Fruit fly (Drosophila melanogaster): ENCODE data around the gene CG14313.

CG14313 gene

DNA sequence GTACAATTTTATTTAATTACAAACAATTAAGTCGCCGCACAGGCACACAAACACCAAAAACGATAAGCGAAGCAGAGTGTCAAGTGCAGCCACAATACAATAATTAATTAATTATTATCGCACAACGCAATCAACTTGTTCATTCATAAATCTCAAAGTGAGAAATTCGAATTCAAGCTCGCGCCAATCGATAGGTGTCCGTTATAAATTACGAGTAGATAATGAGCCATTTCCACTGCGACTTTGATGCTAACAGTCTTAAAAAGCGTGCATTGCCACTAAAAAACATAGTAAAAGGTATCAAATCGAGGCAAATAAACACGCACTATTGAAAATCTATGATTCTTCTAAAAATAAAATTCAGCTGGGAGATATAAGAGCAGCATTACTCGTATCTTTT, 38.5 kb upstream of the CG14313 start (continued):
- TF ChIP-seq exex (tag; optimal IDR thresholded peaks at IDR 0.05) (peak; percentile 9), Dp (GFP tag; optimal IDR thresholded peaks at IDR 0.05) (peak; percentile 60), Dll (GFP tag; IDR thresholded peaks at IDR 0.05; ENCODE audit: partially characterized antibody) (0 out of 4 replicates have a peak, but pooled peaks have one; percentile 20), CG14441 (GFP tag; IDR thresholded peaks at IDR 0.05) (no peak), ind (GFP tag; optimal IDR thresholded peaks at IDR 0.05) (no peak), Abd-B (GFP tag; optimal IDR thresholded peaks at IDR 0.05) (no peak), CG2116 (GFP tag; optimal IDR thresholded peaks at IDR 0.05) (peak; percentile 10), H2.0 (GFP tag; IDR thresholded peaks at IDR 0.05) (no peak), row (GFP tag; IDR thresholded peaks at IDR 0.05) (peak; percentile 20; the same call in 1 of the 3 replicates), CG30020 (tag; optimal IDR thresholded peaks at IDR 0.05) (peak; percentile 21), stwl (tag; optimal IDR thresholded peaks at IDR 0.05) (peak; percentile 42), ci (GFP tag; IDR thresholded peaks at IDR 0.05) (no peak)

DNA sequence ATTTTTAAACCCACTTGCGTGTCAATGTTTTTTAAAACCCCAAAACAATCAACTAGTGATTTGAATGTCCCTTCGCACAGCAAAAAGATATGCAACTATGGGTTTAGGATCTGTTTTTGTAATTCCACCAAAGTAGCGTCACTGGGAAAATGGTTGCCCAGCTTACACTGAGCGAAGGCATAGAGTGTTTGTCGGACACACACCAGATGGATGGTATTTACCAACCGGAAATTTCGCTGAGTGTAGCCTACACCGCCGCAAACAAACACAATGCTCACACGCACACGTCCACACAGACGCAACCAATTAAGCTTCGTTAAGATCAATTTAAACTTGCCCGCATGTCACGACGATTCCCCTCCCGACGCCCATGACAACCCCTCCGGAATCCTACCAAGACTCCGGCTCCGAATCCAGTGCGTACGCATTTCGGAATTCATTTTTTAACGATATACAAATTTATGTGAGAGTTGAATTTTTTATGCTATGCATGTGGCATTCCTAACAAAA, 37.0 kb upstream of the CG14313 start:
- TF ChIP-seq otp (GFP tag; IDR thresholded peaks at IDR 0.05): 0 out of 3 replicates have a peak, but pooled peaks have one; percentile 51
- no peak for TF ChIP-seq CG16813 (GFP tag; IDR thresholded peaks at IDR 0.05; ENCODE audit: partially characterized antibody)
- peak; percentile 10; the same call in 1 of the 2 replicates for TF ChIP-seq chm (GFP tag; IDR thresholded peaks at IDR 0.05)
- no peak for TF ChIP-seq NC2β (GFP tag; optimal IDR thresholded peaks at IDR 0.05)
- TF ChIP-seq dysf (GFP tag; IDR thresholded peaks at IDR 0.05): 0 out of 3 replicates have a peak, but pooled peaks have one; percentile 34
- no peak for TF ChIP-seq wdn (GFP tag; IDR thresholded peaks at IDR 0.05)
- TF ChIP-seq Doc2 (GFP tag; IDR thresholded peaks at IDR 0.05): no peak
- TF ChIP-seq kah (GFP tag; optimal IDR thresholded peaks at IDR 0.05): no peak
- TF ChIP-seq ranshi (GFP tag; IDR thresholded peaks at IDR 0.05): 0 out of 2 replicates have a peak, but pooled peaks have one; percentile 21
- peak; percentile 19 for TF ChIP-seq CG10543 (GFP tag; optimal IDR thresholded peaks at IDR 0.05)
- no peak for TF ChIP-seq CG33557 (GFP tag; optimal IDR thresholded peaks at IDR 0.05)
- TF ChIP-seq Rfx (GFP tag; IDR thresholded peaks at IDR 0.05): peak; percentile 31; the same call in 1 of the 2 replicates
- TF ChIP-seq croc (GFP tag; conservative IDR thresholded peaks at IDR 0.05): no peak
- TF ChIP-seq ci (GFP tag; IDR thresholded peaks at IDR 0.05): peak; percentile 49; the same call in 1 of the 3 replicates
- TF ChIP-seq bowl (GFP tag; IDR thresholded peaks at IDR 0.05): 0 out of 2 replicates have a peak, but pooled peaks have one; percentile 20
- no peak for TF ChIP-seq B-H1 (GFP tag; IDR thresholded peaks at IDR 0.05)
- TF ChIP-seq Nf-YA (GFP tag; IDR thresholded peaks at IDR 0.05): 0 out of 2 replicates have a peak, but pooled peaks have one; percentile 23
- peak; percentile 48 for TF ChIP-seq zf30C (GFP tag; optimal IDR thresholded peaks at IDR 0.05)
- TF ChIP-seq CG6272 (GFP tag; IDR thresholded peaks at IDR 0.05): no peak
- no peak for TF ChIP-seq prd (optimal IDR thresholded peaks at IDR 0.05)
- TF ChIP-seq prd (GFP tag; IDR thresholded peaks at IDR 0.05): 0 out of 3 replicates have a peak, but pooled peaks have one; percentile 31
- TF ChIP-seq NfI (GFP tag; optimal IDR thresholded peaks at IDR 0.05): no peak
- TF ChIP-seq cad (GFP tag; optimal IDR thresholded peaks at IDR 0.05): no peak
- no peak for TF ChIP-seq Hsf (GFP tag; optimal IDR thresholded peaks at IDR 0.05)
- TF ChIP-seq Dip2 (GFP tag; IDR thresholded peaks at IDR 0.05): no peak
- 0 out of 2 replicates have a peak, but pooled peaks have one; percentile 15 for TF ChIP-seq sisA (GFP tag; IDR thresholded peaks at IDR 0.05)
- 0 out of 3 replicates have a peak, but pooled peaks have one; percentile 13 for TF ChIP-seq Mrtf (GFP tag; IDR thresholded peaks at IDR 0.05)
- TF ChIP-seq CkIIα-i1 (GFP tag; IDR thresholded peaks at IDR 0.05): no peak
- TF ChIP-seq Atf6 (GFP tag; IDR thresholded peaks at IDR 0.05): peak; percentile 45; the same call in 1 of the 2 replicates
- TF ChIP-seq ttk (GFP tag; IDR thresholded peaks at IDR 0.05): 0 out of 2 replicates have a peak, but pooled peaks have one; percentile 28
- TF ChIP-seq CG10209 (GFP tag; optimal IDR thresholded peaks at IDR 0.05): no peak
- peak; percentile 31; the same call in 1 of the 2 replicates for TF ChIP-seq vvl (GFP tag; IDR thresholded peaks at IDR 0.05)
- TF ChIP-seq row (GFP tag; IDR thresholded peaks at IDR 0.05): peak; percentile 43; the same call in 1 of the 3 replicates
- TF ChIP-seq CG2120 (GFP tag; optimal IDR thresholded peaks at IDR 0.05): peak; percentile 35
- TF ChIP-seq nerfin-1 (tag; optimal IDR thresholded peaks at IDR 0.05): no peak
- 0 out of 2 replicates have a peak, but pooled peaks have one; percentile 18 for TF ChIP-seq Xrp1 (GFP tag; IDR thresholded peaks at IDR 0.05)
- no peak for TF ChIP-seq CG6854 (GFP tag; optimal IDR thresholded peaks at IDR 0.05)
- TF ChIP-seq mam (GFP tag; optimal IDR thresholded peaks at IDR 0.05): peak; percentile 6
- peak; percentile 47; the same call in 1 of the 2 replicates for TF ChIP-seq NFAT (GFP tag; IDR thresholded peaks at IDR 0.05)
- no peak for TF ChIP-seq Dp (GFP tag; optimal IDR thresholded peaks at IDR 0.05)
